Worm (Caenorhabditis elegans) whole organism, L4 larva: Measurements from ENCODE around the gene arl-5.

Experiments used
- ama-1 ChIP-seq: fragments of 150-350 bp; optimal IDR thresholded peaks from 2 replicates; lab custom pipeline; 2014; ENCODE audit warnings: inconsistent platforms, mixed read lengths
- skn-1 ChIP-seq: fragments of 150-350 bp; optimal IDR thresholded peaks from 2 replicates; lab custom pipeline; 2014; ENCODE audit warnings: missing biosample characterization, missing genetic modification characterization
- unc-39 ChIP-seq: sonication (generic microtip); optimal IDR thresholded peaks from 2 replicates; lab custom pipeline; 2017; ENCODE audit warnings: missing biosample characterization, missing genetic modification characterization
- ztf-11 ChIP-seq: fragments of 150-350 bp; optimal IDR thresholded peaks from 2 replicates; lab custom pipeline; 2014; ENCODE audit warnings: missing biosample characterization, missing genetic modification characterization

DNA sequence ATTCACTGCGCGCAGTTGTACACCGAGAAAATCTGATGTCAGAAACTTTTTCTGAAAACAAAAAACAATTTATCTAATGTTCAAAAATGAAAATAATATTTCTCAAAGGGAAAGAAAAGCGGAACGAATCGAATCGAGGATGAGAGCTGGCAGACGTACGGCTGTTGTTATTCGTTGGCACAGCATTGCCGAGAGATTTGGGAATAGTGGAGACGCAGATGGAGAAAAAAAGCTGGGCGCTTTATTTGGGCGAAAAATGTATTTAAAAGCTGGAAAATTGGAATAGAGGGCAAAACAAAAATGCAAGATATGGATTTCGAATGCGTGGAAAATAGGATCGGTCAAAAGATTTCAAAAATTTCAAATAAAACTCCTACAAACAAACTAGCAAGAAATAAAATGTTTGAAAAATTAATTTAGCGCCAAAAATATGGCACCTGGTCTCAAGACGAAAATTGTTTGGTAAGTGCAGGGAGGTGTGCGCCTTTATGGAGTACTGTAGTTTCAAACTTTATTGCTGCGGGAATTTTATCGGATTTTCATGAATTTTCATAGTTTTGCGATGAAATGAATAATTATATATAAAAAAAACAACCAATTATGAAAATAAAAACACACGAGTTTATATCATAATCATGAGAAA is 36.2 kb downstream of the arl-5 start, which contains the start of gene gpdh-2:
- TF ChIP-seq ama-1 (lab: Kevin White, UChicago) = no peak
- no peak for TF ChIP-seq skn-1 (tag; lab: Kevin White, UChicago)
- TF ChIP-seq ztf-11 (tag; lab: Kevin White, UChicago) = no peak
- TF ChIP-seq unc-39 (tag; lab: Kevin White, UChicago) = no peak
